Worm (Caenorhabditis elegans): ENCODE measurements around the gene scl-21.

Gene scl-21

ce11 chrV:19520130-19520529 lies 24.6 kb upstream of the scl-21 start:
- peak; percentile 53 for TF ChIP-seq ztf-4 (tag; optimal IDR thresholded peaks at IDR 0.05)
- TF ChIP-seq mab-5 (tag; optimal IDR thresholded peaks at IDR 0.05) = no peak
- TF ChIP-seq nhr-129 (tag; optimal IDR thresholded peaks at IDR 0.05) = no peak
- no peak for TF ChIP-seq sem-4 (tag; optimal IDR thresholded peaks at IDR 0.05)
- TF ChIP-seq Y55F3AM.14 (GFP tag; optimal IDR thresholded peaks at IDR 0.05) = peak; percentile 20
- no peak for TF ChIP-seq egl-27 (tag; optimal IDR thresholded peaks at IDR 0.05)
- peak; percentile 76 for TF ChIP-seq ama-1 (optimal IDR thresholded peaks at IDR 0.05)

- TF ChIP-seq zag-1 (tag; optimal IDR thresholded peaks at IDR 0.05) (no peak), ztf-4 (tag; optimal IDR thresholded peaks at IDR 0.05) (peak; percentile 63), crh-2 (tag; optimal IDR thresholded peaks at IDR 0.05) (peak; percentile 8), mdl-1 (tag; optimal IDR thresholded peaks at IDR 0.05) (no peak), Y55F3AM.14 (GFP tag; optimal IDR thresholded peaks at IDR 0.05) (peak; percentile 50), unc-62 (GFP tag; optimal IDR thresholded peaks at IDR 0.05) (no peak), skn-1 (tag; optimal IDR thresholded peaks at IDR 0.05) (no peak), lsy-2 (tag; optimal IDR thresholded peaks at IDR 0.05) (peak in 1 of 2 experiments; percentile 52), mbf-1 (tag; optimal IDR thresholded peaks at IDR 0.05) (no peak), elt-3 (tag; optimal IDR thresholded peaks at IDR 0.05) (no peak), ZK546.5 (tag; optimal IDR thresholded peaks at IDR 0.05) (no peak), nhr-11 (tag; optimal IDR thresholded peaks at IDR 0.05) (no peak), F13H6.1 (tag; optimal IDR thresholded peaks at IDR 0.05) (no peak), unc-39 (tag; optimal IDR thresholded peaks at IDR 0.05) (no peak), sem-4 (tag; optimal IDR thresholded peaks at IDR 0.05) (peak; percentile 10), nhr-6 (tag; optimal IDR thresholded peaks at IDR 0.05) (no peak)
Measured at ce11 chrV:19519511-19519934, 24.0 kb upstream of the scl-21 start.

ce11 chrV:19518468-19519168 lies 23.1 kb upstream of the scl-21 start:
- TF ChIP-seq nhr-23 (tag; optimal IDR thresholded peaks at IDR 0.05) = no peak
- no peak for TF ChIP-seq dmd-4 (tag; optimal IDR thresholded peaks at IDR 0.05)
- no peak for TF ChIP-seq mdl-1 (tag; optimal IDR thresholded peaks at IDR 0.05)
- no peak for TF ChIP-seq ceh-82 (tag; optimal IDR thresholded peaks at IDR 0.05)
- no peak for TF ChIP-seq nhr-11 (tag; optimal IDR thresholded peaks at IDR 0.05)

- TF ChIP-seq alr-1 (tag; optimal IDR thresholded peaks at IDR 0.05) = no peak
- TF ChIP-seq lin-11 (tag; optimal IDR thresholded peaks at IDR 0.05) = no peak
- no peak for TF ChIP-seq Y55F3AM.14 (GFP tag; optimal IDR thresholded peaks at IDR 0.05)
- no peak for TF ChIP-seq mbf-1 (tag; optimal IDR thresholded peaks at IDR 0.05)
- TF ChIP-seq lsy-2 (tag; optimal IDR thresholded peaks at IDR 0.05) = no peak
- TF ChIP-seq C34F6.9 (tag; optimal IDR thresholded peaks at IDR 0.05) = no peak
Measured at ce11 chrV:19513552-19513951, 18.1 kb upstream of the scl-21 start, which contains the start of gene phy-4. phy-4 (minus strand) TSS chrV:19513652.

- TF ChIP-seq F13H6.1 (tag; optimal IDR thresholded peaks at IDR 0.05) (no peak), sma-3 (GFP tag; optimal IDR thresholded peaks at IDR 0.05) (no peak), ztf-1 (GFP tag; conservative IDR thresholded peaks at IDR 0.05) (no peak), nhr-11 (tag; optimal IDR thresholded peaks at IDR 0.05) (no peak), fos-1 (tag; optimal IDR thresholded peaks at IDR 0.05) (no peak), peb-1 (tag; optimal IDR thresholded peaks at IDR 0.05) (no peak), ztf-4 (tag; optimal IDR thresholded peaks at IDR 0.05) (no peak), lin-39 (tag; optimal IDR thresholded peaks at IDR 0.05) (no peak), unc-39 (tag; optimal IDR thresholded peaks at IDR 0.05) (no peak)
Measured at ce11 chrV:19512260-19512947, 16.9 kb upstream of the scl-21 start, which contains the start of gene Y43F8B.19. Y43F8B.19 (minus strand) TSS chrV:19512310.

- no peak for TF ChIP-seq C34F6.9 (tag; optimal IDR thresholded peaks at IDR 0.05)
- no peak for TF ChIP-seq F13H6.1 (tag; optimal IDR thresholded peaks at IDR 0.05)
- no peak for TF ChIP-seq unc-39 (tag; optimal IDR thresholded peaks at IDR 0.05)
- TF ChIP-seq nhr-12 (tag; optimal IDR thresholded peaks at IDR 0.05) = no peak
- TF ChIP-seq lin-13 (GFP tag; optimal IDR thresholded peaks at IDR 0.05) = no peak
- no peak for TF ChIP-seq zag-1 (tag; optimal IDR thresholded peaks at IDR 0.05)
- TF ChIP-seq mab-5 (tag; optimal IDR thresholded peaks at IDR 0.05) = no peak
- no peak for TF ChIP-seq ztf-1 (GFP tag; conservative IDR thresholded peaks at IDR 0.05)
Measured at ce11 chrV:19510925-19511324, 15.4 kb upstream of the scl-21 start.

Measured in whole organism, L2 larva.